Worm (Caenorhabditis elegans) whole organism, L4/young adult: ENCODE results near the gene zag-1.

Experiments
- W03F9.2 ChIP-seq: fragments of 150-350 bp; optimal IDR thresholded peaks from 2 replicates; lab custom pipeline; 2014; ENCODE audit warnings: missing biosample characterization, missing genetic modification characterization
- dao-5 ChIP-seq: sonication (generic microtip); optimal IDR thresholded peaks from 2 replicates; lab custom pipeline; 2016; ENCODE audit warnings: missing genotype, missing genetic modification characterization, moderate library complexity, missing compliant biosample characterization
- him-1 ChIP-seq: sonication (generic microtip); optimal IDR thresholded peaks from 2 replicates; lab custom pipeline; 2016; ENCODE audit warnings: missing genotype, missing genetic modification reagents, missing genetic modification characterization, missing compliant biosample characterization

DNA sequence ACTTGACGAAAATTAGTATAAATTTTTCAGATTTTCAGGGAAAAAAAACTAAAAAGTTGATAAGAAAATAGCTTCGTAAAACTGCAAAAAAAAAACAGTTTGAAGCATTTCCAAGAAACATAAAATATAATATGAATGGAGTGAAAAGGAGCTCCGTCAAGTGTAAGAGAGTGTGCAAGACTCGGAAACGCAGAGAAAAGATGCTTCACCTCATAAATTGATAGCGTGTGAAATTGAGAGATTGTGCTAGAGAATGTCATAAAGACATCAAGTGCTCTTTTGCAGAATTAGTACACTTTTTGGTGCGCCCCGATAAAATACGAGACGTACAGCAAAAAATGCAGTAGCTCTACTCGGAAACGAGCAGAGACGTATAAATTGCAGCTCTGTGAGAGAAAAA is 34.1 kb upstream of the zag-1 start:
- TF ChIP-seq him-1 (tag; lab: Kevin White, UChicago) (no peak), W03F9.2 (no peak), dao-5 (tag; lab: Kevin White, UChicago) (no peak)
